Fruit fly (Drosophila melanogaster): ENCODE measurements around the gene CG42359.
A peak's percentile ranks its signal among the peaks of the same experiment; 100 is the strongest.

CG42359 gene

DNA sequence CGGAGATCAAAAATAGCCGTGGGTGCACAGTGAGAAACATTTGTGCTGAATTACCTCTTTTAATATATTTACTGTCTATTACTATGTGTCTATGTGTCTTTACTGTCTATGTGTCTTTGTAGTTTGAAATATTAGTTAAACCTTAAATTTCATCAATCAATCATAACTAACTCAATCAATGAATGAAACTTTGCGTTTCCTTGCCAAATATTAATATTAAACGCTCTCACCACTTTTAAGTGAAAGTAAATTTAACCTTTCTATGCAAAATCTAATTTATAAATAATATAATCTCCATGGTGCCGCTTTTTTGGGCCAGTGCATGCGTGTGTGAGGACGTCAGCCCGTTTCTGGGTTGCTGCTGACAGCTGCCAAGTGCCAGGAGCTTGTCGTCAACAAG, 19.1 kb upstream of the CG42359 start (continued):
- TF ChIP-seq tll (GFP tag; optimal IDR thresholded peaks at IDR 0.05) = no peak
- TF ChIP-seq Sox102F (GFP tag; optimal IDR thresholded peaks at IDR 0.05) = peak; percentile 35
- no peak for TF ChIP-seq kay (GFP tag; optimal IDR thresholded peaks at IDR 0.05)
- TF ChIP-seq Mes4 (GFP tag; optimal IDR thresholded peaks at IDR 0.05) = no peak
- TF ChIP-seq gt (GFP tag; IDR thresholded peaks at IDR 0.05) = no peak
- peak; percentile 21; the same call in 1 of the 2 replicates for TF ChIP-seq CG3847 (GFP tag; IDR thresholded peaks at IDR 0.05)
- TF ChIP-seq CG2199 (GFP tag; IDR thresholded peaks at IDR 0.05) = no peak
- no peak for TF ChIP-seq CG10209 (GFP tag; optimal IDR thresholded peaks at IDR 0.05)
- TF ChIP-seq PHDP (tag; optimal IDR thresholded peaks at IDR 0.05) = peak; percentile 6
- no peak for TF ChIP-seq dysf (GFP tag; IDR thresholded peaks at IDR 0.05)
- no peak for TF ChIP-seq CG12071 (GFP tag; optimal IDR thresholded peaks at IDR 0.05)
- no peak for TF ChIP-seq CG1602 (GFP tag; optimal IDR thresholded peaks at IDR 0.05)
- 0 out of 2 replicates have a peak, but pooled peaks have one; percentile 7 for TF ChIP-seq slbo (GFP tag; IDR thresholded peaks at IDR 0.05)
- TF ChIP-seq ase (GFP tag; IDR thresholded peaks at IDR 0.05) = no peak
- TF ChIP-seq CG3163 (GFP tag; optimal IDR thresholded peaks at IDR 0.05) = no peak
- TF ChIP-seq CG8924 (tag; optimal IDR thresholded peaks at IDR 0.05) = peak; percentile 5
- TF ChIP-seq crol (GFP tag; IDR thresholded peaks at IDR 0.05) = no peak
- TF ChIP-seq ken (GFP tag; IDR thresholded peaks at IDR 0.05) = no peak
- no peak for TF ChIP-seq disco-r (GFP tag; optimal IDR thresholded peaks at IDR 0.05)
- no peak for TF ChIP-seq CG16815 (GFP tag; optimal IDR thresholded peaks at IDR 0.05)
- TF ChIP-seq Vsx1 (GFP tag; optimal IDR thresholded peaks at IDR 0.05) = no peak
- no peak for TF ChIP-seq CG10959 (GFP tag; IDR thresholded peaks at IDR 0.05)
- no peak for TF ChIP-seq CG4328 (GFP tag; optimal IDR thresholded peaks at IDR 0.05)
- TF ChIP-seq E2f2 (GFP tag; IDR thresholded peaks at IDR 0.05) = no peak
- TF ChIP-seq ham (GFP tag; IDR thresholded peaks at IDR 0.05) = no peak
- no peak for TF ChIP-seq CG30431 (GFP tag; optimal IDR thresholded peaks at IDR 0.05)
- no peak for TF ChIP-seq salm (tag; optimal IDR thresholded peaks at IDR 0.05)
- TF ChIP-seq fu2 (GFP tag; optimal IDR thresholded peaks at IDR 0.05) = no peak
- TF ChIP-seq CG11695 (GFP tag; IDR thresholded peaks at IDR 0.05) = no peak
- no peak for TF ChIP-seq wek (GFP tag; optimal IDR thresholded peaks at IDR 0.05)
- TF ChIP-seq CG13775 (GFP tag; optimal IDR thresholded peaks at IDR 0.05) = no peak
- TF ChIP-seq CG8478 (optimal IDR thresholded peaks at IDR 0.05) = no peak
- no peak for TF ChIP-seq CG9797 (GFP tag; optimal IDR thresholded peaks at IDR 0.05)
- no peak for TF ChIP-seq CG10267 (tag; optimal IDR thresholded peaks at IDR 0.05)
- TF ChIP-seq CG2875 (GFP tag; optimal IDR thresholded peaks at IDR 0.05) = no peak
- no peak for TF ChIP-seq sisA (GFP tag; IDR thresholded peaks at IDR 0.05)
- TF ChIP-seq org-1 (GFP tag; optimal IDR thresholded peaks at IDR 0.05) = no peak
- TF ChIP-seq Atf6 (GFP tag; IDR thresholded peaks at IDR 0.05) = no peak
- TF ChIP-seq Dek (tag; optimal IDR thresholded peaks at IDR 0.05) = no peak
- TF ChIP-seq BEAF-32 (GFP tag; optimal IDR thresholded peaks at IDR 0.05) = no peak
- TF ChIP-seq CG18764 (GFP tag; optimal IDR thresholded peaks at IDR 0.05) = no peak
- TF ChIP-seq CG1529 (GFP tag; optimal IDR thresholded peaks at IDR 0.05) = no peak
- no peak for TF ChIP-seq CG15696 (tag; optimal IDR thresholded peaks at IDR 0.05)
- TF ChIP-seq nom (GFP tag; optimal IDR thresholded peaks at IDR 0.05) = peak; percentile 42
- no peak for TF ChIP-seq cg (GFP tag; optimal IDR thresholded peaks at IDR 0.05)
